Fruit fly (Drosophila melanogaster): Measurements from ENCODE around the gene Nep3.
"Not testable (repeated sequence)": the region's sequence is repeated elsewhere in the genome, so short reads cannot be mapped to it uniquely, and the experiment has no call there.

dm6 chrX:19920335-19920734 lies 40.8 kb upstream of the Nep3 start, which contains the start of gene CG45488:
- TF ChIP-seq CG32121 (GFP tag; IDR thresholded peaks at IDR 0.05); CG13204 (GFP tag; optimal IDR thresholded peaks at IDR 0.05); CG34367 (tag; optimal IDR thresholded peaks at IDR 0.05); Pif1A (GFP tag; optimal IDR thresholded peaks at IDR 0.05); Pif1B (GFP tag; optimal IDR thresholded peaks at IDR 0.05); CG8301 (tag; optimal IDR thresholded peaks at IDR 0.05); CG14655 (GFP tag; optimal IDR thresholded peaks at IDR 0.05); rn (GFP tag; IDR thresholded peaks at IDR 0.05); CG10348 (GFP tag; IDR thresholded peaks at IDR 0.05); CG9948 (tag; optimal IDR thresholded peaks at IDR 0.05): not testable (repeated sequence)

All from whole organism, pupa.